Worm (Caenorhabditis elegans): ENCODE measurements around the gene snn-1.

The snn-1 gene

DNA sequence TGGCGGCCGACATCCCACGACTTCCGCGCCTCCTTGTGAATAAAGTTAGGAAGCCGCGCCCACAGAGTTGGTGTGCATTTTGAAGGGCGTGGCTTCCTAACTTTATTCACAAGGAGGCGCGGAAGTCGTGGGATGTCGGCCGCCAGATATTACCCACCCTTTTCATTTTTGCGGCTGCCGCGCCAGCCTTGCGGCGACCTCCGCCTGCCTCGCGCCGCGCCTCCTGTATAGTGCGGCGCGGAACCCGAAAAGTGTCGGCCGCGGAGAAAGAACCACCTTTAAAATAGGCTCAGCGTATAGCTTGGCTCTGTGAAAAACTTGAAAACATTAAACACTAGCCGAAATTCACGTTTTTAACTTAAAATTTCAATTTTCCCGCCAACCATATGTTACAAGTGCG is 51.5 kb downstream of the snn-1 start:
- TF ChIP-seq F44E2.7 (GFP tag; IDR thresholded peaks at IDR 0.05) (no peak), lin-38 (GFP tag; IDR thresholded peaks at IDR 0.05) (peak; percentile 87), pha-4 (GFP tag; IDR thresholded peaks at IDR 0.05) (0 out of 2 replicates have a peak, but pooled peaks have one; percentile 30), pha-4 (tag; optimal IDR thresholded peaks at IDR 0.05) (no peak), set-16 (GFP tag; IDR thresholded peaks at IDR 0.05) (peak; percentile 93), dmd-8 (GFP tag; IDR thresholded peaks at IDR 0.05) (peak; percentile 61; the same call in 1 of the 2 replicates), vab-7 (GFP tag; IDR thresholded peaks at IDR 0.05) (0 out of 2 replicates have a peak, but pooled peaks have one; percentile 26), egl-43 (GFP tag; IDR thresholded peaks at IDR 0.05) (peak; percentile 78), lin-13 (GFP tag; optimal IDR thresholded peaks at IDR 0.05) (peak; percentile 5), Y48G9A.11 (GFP tag; IDR thresholded peaks at IDR 0.05) (peak; percentile 84), egl-27 (tag; optimal IDR thresholded peaks at IDR 0.05) (no peak), snpc-1.2 (GFP tag; IDR thresholded peaks at IDR 0.05) (peak; percentile 75), F49E8.2 (tag; optimal IDR thresholded peaks at IDR 0.05; ENCODE audit: borderline replicate concordance) (peak; percentile 82), madf-9 (GFP tag; conservative IDR thresholded peaks at IDR 0.05) (0 out of 2 replicates have a peak, but pooled peaks have one; percentile 22), nhr-237 (tag; optimal IDR thresholded peaks at IDR 0.05) (no peak), nhr-76 (tag; optimal IDR thresholded peaks at IDR 0.05) (no peak)

DNA sequence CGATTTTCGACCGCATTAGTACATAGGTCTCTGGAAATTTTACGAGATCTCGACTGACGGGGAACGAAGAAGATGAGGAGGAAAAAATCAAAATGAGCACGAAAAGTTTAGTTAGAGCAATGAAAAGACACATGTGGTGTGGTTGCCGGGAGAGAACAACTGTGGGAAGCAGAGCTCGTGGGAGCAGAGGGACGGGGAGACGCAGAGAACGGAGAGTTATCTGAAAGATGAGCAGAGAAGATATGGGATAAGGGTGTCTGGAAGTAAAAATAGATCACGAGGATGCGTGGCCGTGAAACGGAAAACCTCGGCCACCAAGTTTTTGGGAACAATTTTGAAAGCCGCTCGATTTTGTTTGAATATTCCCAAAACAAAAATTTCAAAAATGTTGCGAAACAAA is 53.4 kb downstream of the snn-1 start, which contains the start of gene Y41D4A.7:
Y41D4A.7 (minus strand) TSS at position 18 of the 400 bp plus-strand sequence.
- TF ChIP-seq tag-97 (GFP tag; IDR thresholded peaks at IDR 0.05) (no peak), nhr-6 (tag; optimal IDR thresholded peaks at IDR 0.05) (no peak), unc-62 (GFP tag; optimal IDR thresholded peaks at IDR 0.05 in 1 of 2) (peak in 1 of 2 experiments; percentile 78), unc-62 (tag; optimal IDR thresholded peaks at IDR 0.05) (no peak), F49E8.2 (tag; optimal IDR thresholded peaks at IDR 0.05; ENCODE audit: borderline replicate concordance) (no peak), lin-15B (tag; optimal IDR thresholded peaks at IDR 0.05) (no peak), tra-1 (GFP tag; IDR thresholded peaks at IDR 0.05) (no peak), F26F4.8 (GFP tag; conservative IDR thresholded peaks at IDR 0.05) (no peak), hmg-1.1 (GFP tag; IDR thresholded peaks at IDR 0.05) (no peak), madf-9 (GFP tag; conservative IDR thresholded peaks at IDR 0.05) (no peak), mes-2 (tag; optimal IDR thresholded peaks at IDR 0.05; ENCODE audit: poor library complexity, severe bottlenecking) (no peak), vab-7 (GFP tag; IDR thresholded peaks at IDR 0.05) (no peak), F44E2.7 (GFP tag; IDR thresholded peaks at IDR 0.05) (no peak), daf-8 (GFP tag; IDR thresholded peaks at IDR 0.05) (no peak), hif-1 (tag; optimal IDR thresholded peaks at IDR 0.05) (peak in 1 of 2 experiments; percentile 13), ceh-28 (tag; optimal IDR thresholded peaks at IDR 0.05) (no peak), rbr-2 (tag; optimal IDR thresholded peaks at IDR 0.05) (no peak), nhr-11 (tag; optimal IDR thresholded peaks at IDR 0.05) (peak; percentile 33), mdl-1 (tag; optimal IDR thresholded peaks at IDR 0.05) (peak in 1 of 2 experiments; percentile 14), hlh-11 (tag; optimal IDR thresholded peaks at IDR 0.05) (peak; percentile 20), nhr-28 (tag; optimal IDR thresholded peaks at IDR 0.05) (no peak), nhr-41 (GFP tag; IDR thresholded peaks at IDR 0.05) (no peak)

DNA sequence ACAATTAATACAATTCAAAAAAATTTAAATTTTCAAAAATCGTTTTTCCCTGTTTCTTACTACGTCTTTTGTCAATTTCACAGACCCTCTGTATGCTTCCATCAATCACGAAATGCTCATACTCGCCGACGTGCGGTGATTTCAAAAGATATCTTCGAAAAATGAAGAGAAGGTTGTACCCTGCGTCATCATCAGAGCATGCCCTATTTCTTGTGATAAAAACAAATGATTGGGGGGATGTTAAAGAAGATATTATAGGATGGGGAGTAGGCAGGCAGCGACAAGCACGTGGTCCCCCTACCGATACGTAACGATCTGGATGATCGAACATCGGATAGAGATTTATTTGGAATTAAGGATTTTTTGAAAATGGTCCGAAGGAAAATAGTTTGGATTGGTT is 56.3 kb downstream of the snn-1 start:
- TF ChIP-seq dmd-8 (GFP tag; IDR thresholded peaks at IDR 0.05) (no peak), pqm-1 (tag; optimal IDR thresholded peaks at IDR 0.05) (no peak), R02D3.7 (tag; optimal IDR thresholded peaks at IDR 0.05) (no peak), lin-29 (GFP tag; IDR thresholded peaks at IDR 0.05) (no peak), spr-3 (GFP tag; optimal IDR thresholded peaks at IDR 0.05) (no peak), nhr-102 (tag; optimal IDR thresholded peaks at IDR 0.05) (no peak), unc-39 (tag; optimal IDR thresholded peaks at IDR 0.05) (no peak), mep-1 (tag; optimal IDR thresholded peaks at IDR 0.05) (no peak), ctbp-1 (GFP tag; IDR thresholded peaks at IDR 0.05) (no peak), unc-62 (GFP tag; optimal IDR thresholded peaks at IDR 0.05 in 1 of 2) (peak in 1 of 2 experiments; percentile 97), unc-62 (tag; optimal IDR thresholded peaks at IDR 0.05) (no peak), lin-13 (GFP tag; optimal IDR thresholded peaks at IDR 0.05) (no peak), hlh-30 (tag; optimal IDR thresholded peaks at IDR 0.05; ENCODE audit: insufficient read depth) (peak; percentile 21), ces-1 (GFP tag; optimal IDR thresholded peaks at IDR 0.05) (no peak), dmd-9 (GFP tag; IDR thresholded peaks at IDR 0.05) (no peak), nhr-11 (tag; optimal IDR thresholded peaks at IDR 0.05) (peak; percentile 59), ztf-7 (tag; optimal IDR thresholded peaks at IDR 0.05) (no peak), dpl-1 (GFP tag; optimal IDR thresholded peaks at IDR 0.05) (no peak), nhr-28 (tag; optimal IDR thresholded peaks at IDR 0.05) (no peak), mdl-1 (tag; optimal IDR thresholded peaks at IDR 0.05) (no peak), gei-8 (GFP tag; optimal IDR thresholded peaks at IDR 0.05) (no peak), nhr-76 (tag; optimal IDR thresholded peaks at IDR 0.05) (no peak)
